Worm (Caenorhabditis elegans): ENCODE data around the gene T07D3.9.

- TF ChIP-seq him-1 (tag; optimal IDR thresholded peaks at IDR 0.05) (no peak), W03F9.2 (tag; optimal IDR thresholded peaks at IDR 0.05) (no peak), dao-5 (tag; optimal IDR thresholded peaks at IDR 0.05) (no peak)
Observed at ce11 chrII:920326-920725, 19.6 kb upstream of the T07D3.9 start.

All from whole organism, L4/young adult.